Fruit fly (Drosophila melanogaster): ENCODE data around the gene CG8925.
A peak's percentile ranks its signal among the peaks of the same experiment; 100 is the strongest.

The CG8925 gene

dm6 chr3R:16211883-16212540 is 40.2 kb downstream of the CG8925 start (continued):
- TF ChIP-seq Smox (GFP tag; optimal IDR thresholded peaks at IDR 0.05) (no peak), cyc (GFP tag; optimal IDR thresholded peaks at IDR 0.05) (no peak), Ets96B (tag; optimal IDR thresholded peaks at IDR 0.05) (no peak), CG4318 (GFP tag; optimal IDR thresholded peaks at IDR 0.05) (no peak), CG32006 (GFP tag; optimal IDR thresholded peaks at IDR 0.05) (no peak), fkh (GFP tag; optimal IDR thresholded peaks at IDR 0.05) (no peak), Sox15 (GFP tag; optimal IDR thresholded peaks at IDR 0.05) (no peak), CG31627 (GFP tag; optimal IDR thresholded peaks at IDR 0.05) (no peak), CG6792 (GFP tag; optimal IDR thresholded peaks at IDR 0.05) (no peak), CG11294 (GFP tag; IDR thresholded peaks at IDR 0.05) (no peak), Hr38 (GFP tag; optimal IDR thresholded peaks at IDR 0.05) (no peak), fd85E (GFP tag; optimal IDR thresholded peaks at IDR 0.05) (no peak), salr (GFP tag; optimal IDR thresholded peaks at IDR 0.05) (no peak), acj6 (GFP tag; optimal IDR thresholded peaks at IDR 0.05) (no peak), CG10669 (GFP tag; optimal IDR thresholded peaks at IDR 0.05) (no peak), spab (GFP tag; optimal IDR thresholded peaks at IDR 0.05) (no peak), CG10631 (GFP tag; optimal IDR thresholded peaks at IDR 0.05) (no peak), CG7368 (GFP tag; optimal IDR thresholded peaks at IDR 0.05) (no peak), net (GFP tag; optimal IDR thresholded peaks at IDR 0.05) (no peak), CG6808 (GFP tag; optimal IDR thresholded peaks at IDR 0.05) (no peak), Ets21C (GFP tag; optimal IDR thresholded peaks at IDR 0.05) (no peak), ss (GFP tag; optimal IDR thresholded peaks at IDR 0.05) (no peak), achi (GFP tag; optimal IDR thresholded peaks at IDR 0.05) (no peak)

dm6 chr3R:16212859-16213708 is 41.3 kb downstream of the CG8925 start:
- TF ChIP-seq Blimp-1 (GFP tag; optimal IDR thresholded peaks at IDR 0.05), result no peak
- no peak for TF ChIP-seq CG1621 (tag; optimal IDR thresholded peaks at IDR 0.05)
- no peak for TF ChIP-seq Sox15 (GFP tag; optimal IDR thresholded peaks at IDR 0.05)
- peak; percentile 71 for TF ChIP-seq CG3919 (GFP tag; optimal IDR thresholded peaks at IDR 0.05)
- no peak for TF ChIP-seq fd85E (GFP tag; optimal IDR thresholded peaks at IDR 0.05)
- TF ChIP-seq Sox14 (GFP tag; optimal IDR thresholded peaks at IDR 0.05), result no peak
- no peak for TF ChIP-seq CG4318 (GFP tag; optimal IDR thresholded peaks at IDR 0.05)
- TF ChIP-seq CG10669 (GFP tag; optimal IDR thresholded peaks at IDR 0.05), result peak; percentile 70
- TF ChIP-seq OdsH (GFP tag; optimal IDR thresholded peaks at IDR 0.05), result peak; percentile 21
- peak; percentile 42 for TF ChIP-seq topi (GFP tag; optimal IDR thresholded peaks at IDR 0.05)
- TF ChIP-seq CG16779 (tag; optimal IDR thresholded peaks at IDR 0.05), result peak; percentile 49
- peak; percentile 27 for TF ChIP-seq CG34406 (GFP tag; optimal IDR thresholded peaks at IDR 0.05)
- TF ChIP-seq Hr39 (GFP tag; optimal IDR thresholded peaks at IDR 0.05), result no peak
- TF ChIP-seq Eip78C (GFP tag), result peak; percentile 89
- peak; percentile 36 for TF ChIP-seq spab (GFP tag; optimal IDR thresholded peaks at IDR 0.05)
- peak in 1 of 2 experiments; percentile 39 for TF ChIP-seq salr (GFP tag; optimal IDR thresholded peaks at IDR 0.05)
- TF ChIP-seq CG31627 (GFP tag; optimal IDR thresholded peaks at IDR 0.05), result no peak
- peak; percentile 26; the same call in 1 of the 3 replicates for TF ChIP-seq CG8119 (GFP tag; IDR thresholded peaks at IDR 0.05)
- TF ChIP-seq CG7368 (GFP tag; optimal IDR thresholded peaks at IDR 0.05), result peak; percentile 80
- TF ChIP-seq CG6163 (GFP tag; IDR thresholded peaks at IDR 0.05), result no peak; the same call in 2 of the 3 replicates
- TF ChIP-seq Sox102F (GFP tag; optimal IDR thresholded peaks at IDR 0.05), result no peak
- no peak for TF ChIP-seq CG11294 (GFP tag; IDR thresholded peaks at IDR 0.05)
- TF ChIP-seq CG10631 (GFP tag; optimal IDR thresholded peaks at IDR 0.05), result peak; percentile 59
- peak; percentile 68 for TF ChIP-seq Met (GFP tag; optimal IDR thresholded peaks at IDR 0.05)
- TF ChIP-seq CG3032 (tag; optimal IDR thresholded peaks at IDR 0.05), result peak; percentile 44
- no peak for TF ChIP-seq Gug (GFP tag; IDR thresholded peaks at IDR 0.05)
- TF ChIP-seq Hr4 (GFP tag; optimal IDR thresholded peaks at IDR 0.05), result peak; percentile 35
- no peak for TF ChIP-seq CG6854 (GFP tag; optimal IDR thresholded peaks at IDR 0.05)
- TF ChIP-seq Lpt (GFP tag; optimal IDR thresholded peaks at IDR 0.05), result peak; percentile 28
- TF ChIP-seq Ets21C (GFP tag; optimal IDR thresholded peaks at IDR 0.05), result no peak
- TF ChIP-seq net (GFP tag; optimal IDR thresholded peaks at IDR 0.05), result peak; percentile 31
- TF ChIP-seq svp (GFP tag), result peak; percentile 45
- no peak for TF ChIP-seq CG8319 (GFP tag; optimal IDR thresholded peaks at IDR 0.05)
- TF ChIP-seq Smox (GFP tag; optimal IDR thresholded peaks at IDR 0.05), result peak; percentile 36
- TF ChIP-seq eg (GFP tag; IDR thresholded peaks at IDR 0.05), result 0 out of 3 replicates have a peak, but pooled peaks have one; percentile 7
- TF ChIP-seq CG11762 (GFP tag; optimal IDR thresholded peaks at IDR 0.05; ENCODE audit: insufficient read depth), result peak; percentile 24
